Fruit fly (Drosophila melanogaster): ENCODE data around the gene RNaseX25.

The RNaseX25 gene

dm6 chr3L:7978777-7979649 lies 8.6 kb downstream of the RNaseX25 start, which contains the start of gene nmo (continued):
- TF ChIP-seq Atf-2 (GFP tag; optimal IDR thresholded peaks at IDR 0.05): no peak
- peak; percentile 59 for TF ChIP-seq CG13624 (GFP tag; optimal IDR thresholded peaks at IDR 0.05)
- peak; percentile 51 for TF ChIP-seq HLHmδ (GFP tag; optimal IDR thresholded peaks at IDR 0.05)
- TF ChIP-seq kay (GFP tag; optimal IDR thresholded peaks at IDR 0.05): peak; percentile 30
- peak; percentile 23 for TF ChIP-seq Side (GFP tag; optimal IDR thresholded peaks at IDR 0.05)
- no peak for TF ChIP-seq klu (GFP tag; IDR thresholded peaks at IDR 0.05)
- TF ChIP-seq ash1 (GFP tag; optimal IDR thresholded peaks at IDR 0.05): peak; percentile 63
- no peak for TF ChIP-seq CG13287 (GFP tag; IDR thresholded peaks at IDR 0.05; ENCODE audit: partially characterized antibody)

dm6 chr3L:7981228-7981854 lies 11.0 kb downstream of the RNaseX25 start:
- TF ChIP-seq CG10321 (GFP tag; IDR thresholded peaks at IDR 0.05) (no peak), pros (GFP tag; optimal IDR thresholded peaks at IDR 0.05) (peak; percentile 90), CG15696 (tag; optimal IDR thresholded peaks at IDR 0.05) (no peak), D19B (GFP tag; optimal IDR thresholded peaks at IDR 0.05) (peak; percentile 15), sens (GFP tag) (peak; percentile 72), lola (GFP tag; optimal IDR thresholded peaks at IDR 0.05) (no peak), CG11093 (GFP tag; IDR thresholded peaks at IDR 0.05) (no peak), CG9876 (GFP tag; optimal IDR thresholded peaks at IDR 0.05) (no peak), Ets65A (GFP tag) (peak; percentile 37), gsb-n (tag; optimal IDR thresholded peaks at IDR 0.05) (peak; percentile 10), Med (GFP tag) (peak; percentile 57), Kr (GFP tag; optimal IDR thresholded peaks at IDR 0.05) (peak; percentile 38), Rfx (GFP tag; IDR thresholded peaks at IDR 0.05) (no peak), Dek (tag; optimal IDR thresholded peaks at IDR 0.05) (no peak)

DNA sequence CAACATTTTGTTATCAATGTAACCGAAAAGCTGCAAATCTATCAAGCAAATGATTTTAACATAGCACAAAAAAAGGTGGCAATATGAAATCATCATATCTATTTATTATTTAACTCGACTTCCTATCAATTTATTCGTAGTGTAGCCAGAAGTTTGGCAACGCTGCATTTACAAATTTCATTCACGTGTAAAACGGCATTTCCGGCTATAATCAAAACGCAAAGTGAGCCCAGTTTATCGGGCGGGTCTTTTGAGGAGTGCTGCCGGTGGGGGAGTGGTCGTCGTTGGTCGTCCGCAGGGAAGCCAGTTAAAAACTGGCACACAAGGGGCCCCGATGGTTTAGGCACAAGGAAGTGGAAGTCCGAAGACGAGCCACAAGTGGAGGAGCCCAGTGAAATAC lies 11.6 kb downstream of the RNaseX25 start:
- TF ChIP-seq CHES-1-like (GFP tag; optimal IDR thresholded peaks at IDR 0.05): no peak
- peak; percentile 65 for TF ChIP-seq Med (GFP tag)
- TF ChIP-seq CG3407 (GFP tag; optimal IDR thresholded peaks at IDR 0.05): peak; percentile 97
- TF ChIP-seq pho (GFP tag; optimal IDR thresholded peaks at IDR 0.05): no peak

- TF ChIP-seq Fer1 (GFP tag; optimal IDR thresholded peaks at IDR 0.05) (no peak), kni (GFP tag; optimal IDR thresholded peaks at IDR 0.05) (peak; percentile 46), unc-4 (GFP tag; IDR thresholded peaks at IDR 0.05; ENCODE audit: partially characterized antibody) (no peak), pros (GFP tag; optimal IDR thresholded peaks at IDR 0.05) (peak; percentile 79), Lpt (GFP tag; optimal IDR thresholded peaks at IDR 0.05) (peak; percentile 22), Dfd (GFP tag; optimal IDR thresholded peaks at IDR 0.05) (no peak), Stat92E (GFP tag; optimal IDR thresholded peaks at IDR 0.05) (peak in 1 of 3 experiments; percentile 24), CG15479 (GFP tag; optimal IDR thresholded peaks at IDR 0.05) (peak; percentile 72), nom (GFP tag; optimal IDR thresholded peaks at IDR 0.05) (peak; percentile 33), tll (GFP tag; optimal IDR thresholded peaks at IDR 0.05) (peak in 1 of 2 experiments; percentile 91), Med (GFP tag) (peak; percentile 27), Mes4 (GFP tag; optimal IDR thresholded peaks at IDR 0.05) (no peak), trh (GFP tag; optimal IDR thresholded peaks at IDR 0.05) (no peak)
These were observed 13.3 kb downstream of the RNaseX25 start for dm6 chr3L:7983602-7984223.

Measured in whole organism, embryonic.